Fruit fly (Drosophila melanogaster) S2 (cell line): Measurements from ENCODE around the gene CG33514.

Source experiments
- CG8478 ChIP-seq: fragments of >200 bp; optimal IDR thresholded peaks from 2 replicates; lab custom pipeline; 2018
- CTCF ChIP-seq, 2 experiments: fragments of >200 bp; optimal IDR thresholded peaks; 2 replicates each; lab custom pipeline; 2018

- TF ChIP-seq CTCF (optimal IDR thresholded peaks at IDR 0.05; lab: Kevin White, UChicago) (no peak), CG8478 (lab: Kevin White, UChicago) (no peak)
Observed at dm6 chr3L:4363484-4363883, 1.8 kb upstream of the CG33514 start.
